Worm (Caenorhabditis elegans): ENCODE results near the gene B0432.14.

- TF ChIP-seq W03F9.2 (tag; optimal IDR thresholded peaks at IDR 0.05), result peak; percentile 89
- TF ChIP-seq him-1 (tag; optimal IDR thresholded peaks at IDR 0.05), result peak; percentile 52
Observed at ce11 chrII:216598-216997, 47.6 kb upstream of the B0432.14 start, which contains the start of gene F48A11.4.

Measured in whole organism, L4/young adult.